Worm (Caenorhabditis elegans) whole organism, mixed stage, embryonic: Measurements from ENCODE around the gene moa-1.

ENCODE experiments used
- drap-1 ChIP-seq: fragments of 200-800 bp; sonication (Bioruptor generic); optimal IDR thresholded peaks from 3 replicates; lab custom pipeline; 2018; ENCODE audit warnings: mild to moderate bottlenecking, missing genetic modification characterization, missing compliant biosample characterization
- elt-3 ChIP-seq: fragments of 150-350 bp; optimal IDR thresholded peaks from 2 replicates; lab custom pipeline; 2014; ENCODE audit warnings: missing biosample characterization, missing genetic modification characterization
- flh-1 ChIP-seq: fragments of 200-800 bp; sonication (Bioruptor generic); optimal IDR thresholded peaks from 2 replicates; lab custom pipeline; 2018; ENCODE audit warnings: mild to moderate bottlenecking, missing genetic modification characterization, moderate library complexity, missing compliant biosample characterization
- mep-1 ChIP-seq: fragments of 150-350 bp; optimal IDR thresholded peaks from 2 replicates; lab custom pipeline; 2017; ENCODE audit warnings: missing biosample characterization, missing genetic modification reagents, missing genetic modification characterization, inconsistent platforms
- unc-62 ChIP-seq: fragments of 150-350 bp; optimal IDR thresholded peaks from 2 replicates; lab custom pipeline; 2014; ENCODE audit warnings: missing biosample characterization, missing genetic modification reagents, missing genetic modification characterization

DNA sequence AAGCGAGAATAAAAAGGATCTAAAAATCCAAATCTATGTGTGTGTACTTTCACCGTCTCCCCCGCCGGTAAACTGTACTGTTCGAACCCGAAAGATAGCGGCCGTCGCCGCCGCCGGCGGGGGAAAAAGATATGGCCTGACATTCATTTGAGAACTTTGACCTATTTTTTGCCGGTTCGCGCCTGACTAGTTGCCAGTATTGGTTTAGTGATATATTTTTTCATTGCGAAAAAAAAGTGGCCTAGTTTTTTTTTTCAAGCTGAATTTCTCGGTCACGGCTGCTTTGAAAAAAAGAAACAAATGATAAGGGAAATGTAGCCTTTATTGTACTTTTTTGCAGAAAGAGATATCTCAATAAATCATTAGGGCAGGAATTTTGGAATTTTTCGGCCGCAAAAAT is 7.2 kb downstream of the moa-1 start:
- TF ChIP-seq mep-1 (tag; lab: Kevin White, UChicago) (no peak), flh-1 (no peak), unc-62 (GFP tag; lab: Kevin White, UChicago) (no peak), elt-3 (tag; lab: Kevin White, UChicago) (no peak), drap-1 (GFP tag; lab: Kevin White, UChicago) (no peak)
